Worm (Caenorhabditis elegans) whole organism, L1 larva: ENCODE data around the gene daf-9.
A peak's percentile ranks its signal among the peaks of the same experiment; 100 is the strongest.

Experiments used
- F16B12.6 ChIP-seq: fragments of 150-350 bp; optimal IDR thresholded peaks from 2 replicates; lab custom pipeline; 2014; ENCODE audit warnings: missing biosample characterization, missing genetic modification characterization
- Y116A8C.19 ChIP-seq: sonication (generic microtip); optimal IDR thresholded peaks from 2 replicates; lab custom pipeline; 2016; ENCODE audit warnings: missing compliant biosample characterization, missing genetic modification characterization, borderline replicate concordance
- aha-1 ChIP-seq: fragments of 150-350 bp; optimal IDR thresholded peaks from 2 replicates; lab custom pipeline; 2014; ENCODE audit warnings: missing biosample characterization, missing genetic modification characterization
- aly-2 ChIP-seq: fragments of 150-350 bp; optimal IDR thresholded peaks from 2 replicates; lab custom pipeline; 2014; ENCODE audit warnings: missing biosample characterization, missing genetic modification characterization
- blmp-1 ChIP-seq: fragments of 150-350 bp; optimal IDR thresholded peaks from 2 replicates; lab custom pipeline; 2014; ENCODE audit warnings: missing biosample characterization, missing genetic modification characterization
- ceh-82 ChIP-seq, 3 experiments: fragments of 150-350 bp in 1 of 3; sonication (generic microtip) in 2 of 3; optimal IDR thresholded peaks; 2 replicates each; lab custom pipeline; 2014 to 2017; ENCODE audit warnings: missing biosample characterization in 3 of 3, missing genetic modification characterization in 3 of 3
- ces-1 ChIP-seq: fragments of 150-350 bp; optimal IDR thresholded peaks from 2 replicates; lab custom pipeline; 2014; ENCODE audit warnings: missing biosample characterization, missing genetic modification reagents, missing genetic modification characterization
- dpl-1 ChIP-seq, 3 experiments: fragments of 150-350 bp in 2 of 3; sonication (generic microtip) in 1 of 3; optimal IDR thresholded peaks; 2 replicates each; lab custom pipeline; 2014 to 2017; ENCODE audit warnings: missing biosample characterization in 3 of 3, missing genetic modification characterization in 3 of 3, missing genetic modification reagents in 3 of 3
- dsc-1 ChIP-seq: sonication (generic microtip); optimal IDR thresholded peaks from 2 replicates; lab custom pipeline; 2016; ENCODE audit warnings: mild to moderate bottlenecking, missing genetic modification characterization, missing compliant biosample characterization
- efl-1 ChIP-seq, 4 experiments: fragments of 150-350 bp; optimal IDR thresholded peaks in 3 of 4; peaks in 1 of 4; 1 replicate in 1 of 4; 2 replicates in 3 of 4; lab custom pipeline; 2014; ENCODE audit warnings: missing biosample characterization in 2 of 4, missing genetic modification characterization in 2 of 4, missing genetic modification reagents in 2 of 4
- egl-27 ChIP-seq, 2 experiments: fragments of 150-350 bp in 1 of 2; sonication (generic microtip); optimal IDR thresholded peaks; 3 replicates each; lab custom pipeline; 2017 to 2018; ENCODE audit warnings: missing biosample characterization in 2 of 2, missing genetic modification characterization in 2 of 2, missing genetic modification reagents in 2 of 2
- fkh-10 ChIP-seq: sonication (generic microtip); optimal IDR thresholded peaks from 2 replicates; lab custom pipeline; 2017; ENCODE audit warnings: missing biosample characterization, missing genetic modification reagents, missing genetic modification characterization
- fkh-8 ChIP-seq: sonication (generic microtip); optimal IDR thresholded peaks from 2 replicates; lab custom pipeline; 2016; ENCODE audit warnings: mild to moderate bottlenecking, missing genetic modification characterization, missing compliant biosample characterization
- fos-1 ChIP-seq: fragments of 150-350 bp; optimal IDR thresholded peaks from 2 replicates; lab custom pipeline; 2014; ENCODE audit warnings: missing biosample characterization, missing genetic modification characterization
- grh-1 ChIP-seq: fragments of 200-800 bp; sonication (Bioruptor generic); IDR thresholded peaks from 2 replicates; pipeline ENCODE4 v1.3.6; 2022; ENCODE audit warnings: missing genetic modification reagents, missing genetic modification characterization, missing compliant biosample characterization
- hlh-17 ChIP-seq: fragments of 200-800 bp; sonication (Bioruptor generic); optimal IDR thresholded peaks from 2 replicates; lab custom pipeline; 2018; ENCODE audit warnings: missing genetic modification characterization, mild to moderate bottlenecking, missing compliant biosample characterization, moderate library complexity, borderline replicate concordance
- hpl-2 ChIP-seq: fragments of 150-350 bp; optimal IDR thresholded peaks from 2 replicates; lab custom pipeline; 2014; ENCODE audit warnings: missing biosample characterization, missing genetic modification reagents, missing genetic modification characterization
- irx-1 ChIP-seq: sonication (generic microtip); optimal IDR thresholded peaks from 2 replicates; lab custom pipeline; 2016; ENCODE audit warnings: missing genetic modification characterization, missing compliant biosample characterization
- isw-1 ChIP-seq: fragments of 200-800 bp; sonication (Bioruptor generic); IDR thresholded peaks from 2 replicates; pipeline ENCODE4 v1.3.6; 2022; ENCODE audit warnings: missing genetic modification characterization, missing compliant biosample characterization
- jun-1 ChIP-seq: fragments of 150-350 bp; optimal IDR thresholded peaks from 2 replicates; lab custom pipeline; 2014; ENCODE audit warnings: missing biosample characterization, missing genetic modification reagents, missing genetic modification characterization
- lin-14 ChIP-seq: fragments of 200-800 bp; sonication (Bioruptor generic); optimal IDR thresholded peaks from 2 replicates; lab custom pipeline; 2018; ENCODE audit warnings: mild to moderate bottlenecking, missing genetic modification characterization, moderate library complexity, missing compliant biosample characterization
- lin-15B ChIP-seq: fragments of 150-350 bp; sonication (generic microtip); optimal IDR thresholded peaks from 3 replicates; lab custom pipeline; 2014; ENCODE audit warnings: missing biosample characterization, missing genetic modification characterization
- lin-35 ChIP-seq, 2 experiments: fragments of 150-350 bp; optimal IDR thresholded peaks; 2 replicates each; lab custom pipeline; 2014; ENCODE audit warnings: missing biosample characterization in 2 of 2, missing genetic modification characterization in 2 of 2, missing genetic modification reagents in 2 of 2
- lin-39 ChIP-seq: fragments of 150-350 bp; optimal IDR thresholded peaks from 2 replicates; lab custom pipeline; 2014; ENCODE audit warnings: missing biosample characterization, missing genetic modification reagents, missing genetic modification characterization
- lir-3 ChIP-seq: sonication (generic microtip); optimal IDR thresholded peaks from 2 replicates; lab custom pipeline; 2016; ENCODE audit warnings: mild to moderate bottlenecking, missing genetic modification characterization, moderate library complexity, missing compliant biosample characterization; ENCODE audit not compliant: poor library complexity
- mdl-1 ChIP-seq, 2 experiments: fragments of 150-350 bp; optimal IDR thresholded peaks; 2 replicates each; lab custom pipeline; 2014 to 2017; ENCODE audit warnings: missing biosample characterization in 2 of 2, missing genetic modification characterization in 2 of 2, inconsistent platforms in 1 of 2
- mep-1 ChIP-seq: fragments of 150-350 bp; optimal IDR thresholded peaks from 2 replicates; lab custom pipeline; 2014; ENCODE audit warnings: missing biosample characterization, missing genetic modification characterization
- nhr-20 ChIP-seq: sonication (generic microtip); optimal IDR thresholded peaks from 2 replicates; lab custom pipeline; 2016; ENCODE audit warnings: mild to moderate bottlenecking, missing genetic modification characterization, missing compliant biosample characterization
- nhr-237 ChIP-seq: fragments of 150-350 bp; optimal IDR thresholded peaks from 2 replicates; lab custom pipeline; 2014; ENCODE audit warnings: missing biosample characterization, missing genetic modification characterization
- nhr-47 ChIP-seq: sonication (generic microtip); optimal IDR thresholded peaks from 2 replicates; lab custom pipeline; 2016; ENCODE audit warnings: mild to moderate bottlenecking, missing genetic modification characterization, moderate library complexity, missing compliant biosample characterization
- nhr-71 ChIP-seq: sonication (generic microtip); optimal IDR thresholded peaks from 2 replicates; lab custom pipeline; 2016; ENCODE audit warnings: mild to moderate bottlenecking, missing genetic modification characterization, moderate library complexity, missing compliant biosample characterization
- nhr-76 ChIP-seq: sonication (generic microtip); optimal IDR thresholded peaks from 2 replicates; lab custom pipeline; 2017; ENCODE audit warnings: missing biosample characterization, missing genetic modification characterization
- nhr-77 ChIP-seq: fragments of 150-350 bp; optimal IDR thresholded peaks from 2 replicates; lab custom pipeline; 2014; ENCODE audit warnings: missing biosample characterization, missing genetic modification characterization
- nhr-85 ChIP-seq: sonication (generic microtip); peaks from one replicate; lab custom pipeline; 2016; ENCODE audit warnings: missing genetic modification characterization, inconsistent platforms, missing compliant biosample characterization
- nhr-90 ChIP-seq: sonication (generic microtip); optimal IDR thresholded peaks from 2 replicates; lab custom pipeline; 2016; ENCODE audit warnings: mild to moderate bottlenecking, missing genetic modification characterization, missing compliant biosample characterization; ENCODE audit not compliant: poor library complexity
- rnt-1 ChIP-seq: sonication (generic microtip); optimal IDR thresholded peaks from 2 replicates; lab custom pipeline; 2016; ENCODE audit warnings: mild to moderate bottlenecking, missing genetic modification characterization, moderate library complexity, missing compliant biosample characterization
- skn-1 ChIP-seq: fragments of 150-350 bp; optimal IDR thresholded peaks from 2 replicates; lab custom pipeline; 2014; ENCODE audit warnings: missing biosample characterization, missing genetic modification characterization
- snu-23 ChIP-seq: sonication (generic microtip); optimal IDR thresholded peaks from 2 replicates; lab custom pipeline; 2016; ENCODE audit warnings: missing genetic modification characterization, missing compliant biosample characterization
- swsn-7 ChIP-seq: sonication (generic microtip); optimal IDR thresholded peaks from 2 replicates; lab custom pipeline; 2016; ENCODE audit warnings: missing genetic modification characterization, missing compliant biosample characterization
- tbx-2 ChIP-seq: sonication (generic microtip); optimal IDR thresholded peaks from 2 replicates; lab custom pipeline; 2016; ENCODE audit warnings: missing genetic modification characterization, missing compliant biosample characterization
- tlp-1 ChIP-seq: fragments of 150-350 bp; optimal IDR thresholded peaks from 2 replicates; lab custom pipeline; 2014; ENCODE audit warnings: missing biosample characterization, missing genetic modification characterization
- unc-30 ChIP-seq: sonication (generic microtip); optimal IDR thresholded peaks from 2 replicates; lab custom pipeline; 2017; ENCODE audit warnings: missing biosample characterization, missing genetic modification characterization
- vab-15 ChIP-seq: sonication (generic microtip); optimal IDR thresholded peaks from 2 replicates; lab custom pipeline; 2017; ENCODE audit warnings: missing genotype, mild to moderate bottlenecking, missing genetic modification characterization, missing compliant biosample characterization
- xbp-1 ChIP-seq: sonication (generic microtip); optimal IDR thresholded peaks from 2 replicates; lab custom pipeline; 2016; ENCODE audit warnings: missing genetic modification characterization, missing compliant biosample characterization
- zag-1 ChIP-seq: fragments of 150-350 bp; optimal IDR thresholded peaks from 2 replicates; lab custom pipeline; 2014; ENCODE audit warnings: missing biosample characterization, missing genetic modification characterization
- ztf-4 ChIP-seq: fragments of 150-350 bp; optimal IDR thresholded peaks from 2 replicates; lab custom pipeline; 2014; ENCODE audit warnings: missing biosample characterization, missing genetic modification characterization

Gene daf-9

ce11 chrX:6235443-6235842, 38.7 kb downstream of the daf-9 start, which contains the start of gene hsp-43:
hsp-43 (minus strand) TSS chrX:6235543.
- TF ChIP-seq vab-15 (tag; lab: Kevin White, UChicago) (no peak), rnt-1 (tag; lab: Kevin White, UChicago) (no peak), skn-1 (tag; lab: Kevin White, UChicago) (peak; percentile 19), blmp-1 (tag; lab: Kevin White, UChicago) (peak; percentile 78)

ce11 chrX:6238973-6239372, 42.2 kb downstream of the daf-9 start, which contains the start of gene rml-3:
rml-3 (minus strand) TSS chrX:6239065.
- TF ChIP-seq nhr-85 (tag; lab: Kevin White, UChicago) (peak; percentile 25), dsc-1 (tag; lab: Kevin White, UChicago) (no peak), fkh-8 (tag; lab: Kevin White, UChicago) (no peak), swsn-7 (no peak), jun-1 (tag; lab: Kevin White, UChicago) (no peak), lin-14 (peak; percentile 25), egl-27 (tag; optimal IDR thresholded peaks at IDR 0.05; lab: Kevin White, UChicago) (no peak), fkh-10 (no peak), tlp-1 (tag; lab: Kevin White, UChicago) (no peak), isw-1 (GFP tag; lab: Robert Waterston, UW) (no peak), blmp-1 (tag; lab: Kevin White, UChicago) (peak; percentile 19)

ce11 chrX:6239927-6240639, 43.4 kb downstream of the daf-9 start:
- TF ChIP-seq lin-35 (GFP tag; optimal IDR thresholded peaks at IDR 0.05; lab: Kevin White, UChicago), result no peak
- TF ChIP-seq mep-1 (tag; lab: Kevin White, UChicago), result peak; percentile 39
- TF ChIP-seq nhr-77 (tag; lab: Kevin White, UChicago), result no peak
- no peak for TF ChIP-seq lir-3 (tag; lab: Kevin White, UChicago)
- TF ChIP-seq F16B12.6 (tag; lab: Kevin White, UChicago), result no peak
- TF ChIP-seq efl-1 (optimal IDR thresholded peaks at IDR 0.05; lab: Kevin White, UChicago), result no peak
- TF ChIP-seq efl-1 (GFP tag; optimal IDR thresholded peaks at IDR 0.05 in 1 of 2; lab: Kevin White, UChicago), result peak in 1 of 2 experiments; percentile 64
- no peak for TF ChIP-seq grh-1 (GFP tag; lab: Robert Waterston, UW)
- no peak for TF ChIP-seq ces-1 (GFP tag; lab: Kevin White, UChicago)
- no peak for TF ChIP-seq fos-1
- no peak for TF ChIP-seq hpl-2
- peak; percentile 47 for TF ChIP-seq tbx-2 (tag; lab: Kevin White, UChicago)
- no peak for TF ChIP-seq nhr-76 (tag; lab: Kevin White, UChicago)
- TF ChIP-seq hlh-17 (GFP tag; lab: Kevin White, UChicago), result no peak
- peak in 1 of 2 experiments; percentile 55 for TF ChIP-seq mdl-1 (tag; optimal IDR thresholded peaks at IDR 0.05; lab: Kevin White, UChicago)
- no peak for TF ChIP-seq ztf-4
- TF ChIP-seq snu-23 (GFP tag; lab: Kevin White, UChicago), result peak; percentile 58
- TF ChIP-seq isw-1 (GFP tag; lab: Robert Waterston, UW), result no peak
- TF ChIP-seq unc-30 (tag; lab: Kevin White, UChicago), result no peak
- TF ChIP-seq nhr-20 (tag; lab: Kevin White, UChicago), result peak; percentile 37
- TF ChIP-seq irx-1 (tag; lab: Kevin White, UChicago), result no peak
- TF ChIP-seq lin-39 (tag; lab: Kevin White, UChicago), result no peak
- TF ChIP-seq nhr-85 (tag; lab: Kevin White, UChicago), result no peak
- peak; percentile 37 for TF ChIP-seq nhr-47 (tag; lab: Kevin White, UChicago)
- TF ChIP-seq aha-1, result no peak
- peak; percentile 40 for TF ChIP-seq swsn-7
- TF ChIP-seq nhr-90 (tag; lab: Kevin White, UChicago), result no peak
- TF ChIP-seq aly-2 (tag; lab: Kevin White, UChicago), result no peak
- TF ChIP-seq rnt-1 (tag; lab: Kevin White, UChicago), result peak; percentile 65
- TF ChIP-seq nhr-237 (tag; lab: Kevin White, UChicago), result no peak
- TF ChIP-seq dpl-1 (GFP tag; optimal IDR thresholded peaks at IDR 0.05; lab: Kevin White, UChicago), result no peak
- TF ChIP-seq Y116A8C.19 (tag; lab: Kevin White, UChicago), result no peak
- TF ChIP-seq zag-1 (tag; lab: Kevin White, UChicago), result no peak
- peak; percentile 43 for TF ChIP-seq dsc-1 (tag; lab: Kevin White, UChicago)
- TF ChIP-seq xbp-1, result peak; percentile 52
- TF ChIP-seq lin-15B (tag; lab: Kevin White, UChicago), result no peak
- peak; percentile 26 for TF ChIP-seq blmp-1 (tag; lab: Kevin White, UChicago)
- peak in 2 of 3 experiments; percentile 18 to 41 for TF ChIP-seq ceh-82 (tag; optimal IDR thresholded peaks at IDR 0.05; lab: Kevin White, UChicago)
- peak; percentile 15 for TF ChIP-seq skn-1 (tag; lab: Kevin White, UChicago)
- TF ChIP-seq nhr-71, result peak; percentile 68
